Worm (Caenorhabditis elegans) whole organism, young adult: Measurements from ENCODE around the gene rei-1.

Experiments
- F55B11.4 ChIP-seq: sonication (generic microtip); optimal IDR thresholded peaks from 2 replicates; lab custom pipeline; 2016; ENCODE audit warnings: missing compliant biosample characterization, missing genetic modification characterization, borderline replicate concordance; ENCODE audit not compliant: insufficient read depth
- K11D2.4 ChIP-seq: fragments of 200-800 bp; sonication (Bioruptor generic); IDR thresholded peaks from 2 replicates; pipeline ENCODE4 v1.3.6; 2022; ENCODE audit warnings: missing genetic modification reagents, missing genetic modification characterization, missing compliant biosample characterization
- Y95B8A.8 ChIP-seq: fragments of 200-800 bp; sonication (Bioruptor generic); IDR thresholded peaks from 2 replicates; pipeline ENCODE4 v1.3.6; 2022; ENCODE audit warnings: missing genetic modification reagents, missing genetic modification characterization, missing compliant biosample characterization
- ZK185.1 ChIP-seq: sonication (generic microtip); optimal IDR thresholded peaks from 2 replicates; lab custom pipeline; 2016; ENCODE audit warnings: mild to moderate bottlenecking, missing genetic modification characterization, missing compliant biosample characterization; ENCODE audit not compliant: poor library complexity, severe bottlenecking
- attf-5 ChIP-seq: fragments of 200-800 bp; sonication (Bioruptor generic); optimal IDR thresholded peaks from 2 replicates; lab custom pipeline; 2018; ENCODE audit warnings: mild to moderate bottlenecking, missing genetic modification characterization, missing compliant biosample characterization
- die-1 ChIP-seq: sonication (generic microtip); optimal IDR thresholded peaks from 2 replicates; lab custom pipeline; 2016; ENCODE audit warnings: missing genotype, mild to moderate bottlenecking, missing genetic modification characterization, missing compliant biosample characterization
- let-607 ChIP-seq, 2 experiments: fragments of 200-800 bp in 1 of 2; sonication (Bioruptor generic) in 1 of 2; sonication (generic microtip) in 1 of 2; optimal IDR thresholded peaks; 2 replicates each; lab custom pipeline; 2016 to 2018; ENCODE audit warnings: mild to moderate bottlenecking in 2 of 2, missing compliant biosample characterization in 2 of 2, missing genetic modification characterization in 2 of 2, moderate library complexity in 2 of 2, missing genotype in 1 of 2
- sea-2 ChIP-seq: fragments of 200-800 bp; sonication (Bioruptor generic); IDR thresholded peaks from 2 replicates; pipeline ENCODE4 v1.3.6; 2022; ENCODE audit warnings: missing genetic modification characterization, missing compliant biosample characterization

- TF ChIP-seq let-607 (tag; optimal IDR thresholded peaks at IDR 0.05; lab: Kevin White, UChicago) (no peak), F55B11.4 (no peak), K11D2.4 (no peak), sea-2 (no peak), ZK185.1 (tag; lab: Kevin White, UChicago) (no peak), attf-5 (no peak), Y95B8A.8 (GFP tag; lab: Robert Waterston, UW) (no peak), die-1 (tag; lab: Kevin White, UChicago) (no peak)
These were observed 22.4 kb upstream of the rei-1 start for ce11 chrIII:4120386-4120785.
